Worm (Caenorhabditis elegans): Measurements from ENCODE around the gene M04C3.1.

M04C3.1 gene

ce11 chrV:19403619-19404018 lies 41.8 kb downstream of the M04C3.1 start:
- TF ChIP-seq pat-9 (tag; optimal IDR thresholded peaks at IDR 0.05) (no peak), nhr-11 (tag; optimal IDR thresholded peaks at IDR 0.05) (no peak), tbx-2 (tag; optimal IDR thresholded peaks at IDR 0.05) (no peak), hlh-15 (tag; optimal IDR thresholded peaks at IDR 0.05) (no peak), ceh-18 (tag; optimal IDR thresholded peaks at IDR 0.05) (no peak), fax-1 (tag; optimal IDR thresholded peaks at IDR 0.05) (no peak), eyg-1 (tag; optimal IDR thresholded peaks at IDR 0.05) (no peak), elt-4 (tag; optimal IDR thresholded peaks at IDR 0.05) (no peak), pros-1 (tag; optimal IDR thresholded peaks at IDR 0.05) (no peak)

ce11 chrV:19402855-19403254 lies 42.5 kb downstream of the M04C3.1 start, which contains the start of gene C25F9.12:
Gene C25F9.12, minus strand, starts transcription at chrV:19402955.
- TF ChIP-seq dmd-4 (tag; optimal IDR thresholded peaks at IDR 0.05; ENCODE audit: borderline replicate concordance): no peak
- TF ChIP-seq gmeb-2 (tag; optimal IDR thresholded peaks at IDR 0.05): no peak
- no peak for TF ChIP-seq eyg-1 (tag; optimal IDR thresholded peaks at IDR 0.05)
- no peak for TF ChIP-seq ceh-18 (tag; optimal IDR thresholded peaks at IDR 0.05)
- no peak for TF ChIP-seq ets-4 (tag; optimal IDR thresholded peaks at IDR 0.05)
- no peak for TF ChIP-seq npax-4 (tag; optimal IDR thresholded peaks at IDR 0.05)
- no peak for TF ChIP-seq tbx-2 (tag; optimal IDR thresholded peaks at IDR 0.05)
- TF ChIP-seq sox-2 (GFP tag; IDR thresholded peaks at IDR 0.05): no peak
- TF ChIP-seq pha-4 (tag; optimal IDR thresholded peaks at IDR 0.05): no peak
- no peak for TF ChIP-seq ceh-22 (tag; optimal IDR thresholded peaks at IDR 0.05)
- TF ChIP-seq dve-1 (tag; optimal IDR thresholded peaks at IDR 0.05): no peak
- no peak for TF ChIP-seq unc-42 (tag; optimal IDR thresholded peaks at IDR 0.05)
- no peak for TF ChIP-seq pha-2 (tag; optimal IDR thresholded peaks at IDR 0.05)
- TF ChIP-seq syd-9 (tag; optimal IDR thresholded peaks at IDR 0.05): no peak

DNA sequence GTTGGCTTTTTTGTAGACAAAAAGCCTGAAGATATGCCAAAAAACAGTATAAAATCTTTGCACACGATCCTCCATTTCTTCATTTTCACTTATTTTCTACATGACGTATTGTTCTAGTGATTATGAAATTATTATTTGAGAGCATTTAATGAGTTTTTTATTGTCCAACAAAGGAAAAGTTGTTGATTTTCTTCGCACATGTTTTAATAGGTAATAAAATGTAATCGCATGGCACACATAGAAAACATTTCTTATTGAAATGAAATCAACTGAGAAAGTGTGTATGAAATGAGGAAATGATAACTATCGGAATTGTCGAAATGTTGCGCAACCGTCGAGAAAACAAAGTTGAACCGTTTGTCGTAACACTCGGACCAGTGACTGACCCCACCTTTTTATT lies 44.0 kb downstream of the M04C3.1 start:
- TF ChIP-seq syd-9 (tag; optimal IDR thresholded peaks at IDR 0.05): no peak
- TF ChIP-seq K02D7.2 (tag; optimal IDR thresholded peaks at IDR 0.05): no peak
- no peak for TF ChIP-seq ama-1 (optimal IDR thresholded peaks at IDR 0.05)
- TF ChIP-seq odd-2 (tag; optimal IDR thresholded peaks at IDR 0.05): no peak
- TF ChIP-seq ztf-16 (tag; optimal IDR thresholded peaks at IDR 0.05): no peak
- no peak for TF ChIP-seq ceh-45 (GFP tag; IDR thresholded peaks at IDR 0.05)
- TF ChIP-seq npax-4 (tag; optimal IDR thresholded peaks at IDR 0.05): no peak
- TF ChIP-seq nfya-1 (tag; optimal IDR thresholded peaks at IDR 0.05): no peak
- no peak for TF ChIP-seq pax-1 (tag; optimal IDR thresholded peaks at IDR 0.05)
- no peak for TF ChIP-seq che-1 (tag; optimal IDR thresholded peaks at IDR 0.05)
- no peak for TF ChIP-seq ttx-3 (tag; optimal IDR thresholded peaks at IDR 0.05)
- no peak for TF ChIP-seq unc-55 (GFP tag; optimal IDR thresholded peaks at IDR 0.05)

ce11 chrV:19400619-19401018 lies 44.8 kb downstream of the M04C3.1 start, which contains the start of gene srw-86:
Gene srw-86, minus strand, starts transcription at chrV:19400719.
- no peak for TF ChIP-seq tbx-2 (tag; optimal IDR thresholded peaks at IDR 0.05)
- no peak for TF ChIP-seq K02D7.2 (tag; optimal IDR thresholded peaks at IDR 0.05)
- TF ChIP-seq pag-3 (tag; optimal IDR thresholded peaks at IDR 0.05; ENCODE audit: borderline replicate concordance): no peak
- TF ChIP-seq sdc-2 (tag; optimal IDR thresholded peaks at IDR 0.05): no peak
- TF ChIP-seq npax-4 (tag; optimal IDR thresholded peaks at IDR 0.05): no peak
- TF ChIP-seq elt-4 (tag; optimal IDR thresholded peaks at IDR 0.05): no peak
- TF ChIP-seq elt-2 (tag; optimal IDR thresholded peaks at IDR 0.05): no peak
- no peak for TF ChIP-seq zip-5 (tag; optimal IDR thresholded peaks at IDR 0.05)
- no peak for TF ChIP-seq ceh-45 (GFP tag; IDR thresholded peaks at IDR 0.05)
- TF ChIP-seq nfya-1 (tag; optimal IDR thresholded peaks at IDR 0.05): no peak
- TF ChIP-seq ztf-16 (tag; optimal IDR thresholded peaks at IDR 0.05): no peak
- TF ChIP-seq pax-1 (tag; optimal IDR thresholded peaks at IDR 0.05): no peak
- no peak for TF ChIP-seq tbx-7 (tag; optimal IDR thresholded peaks at IDR 0.05)
- TF ChIP-seq mec-3 (tag; optimal IDR thresholded peaks at IDR 0.05; ENCODE audit: borderline replicate concordance): no peak
- TF ChIP-seq sox-2 (GFP tag; IDR thresholded peaks at IDR 0.05): no peak
